Fruit fly (Drosophila melanogaster): Measurements from ENCODE around the gene bigmax.

bigmax gene

DNA sequence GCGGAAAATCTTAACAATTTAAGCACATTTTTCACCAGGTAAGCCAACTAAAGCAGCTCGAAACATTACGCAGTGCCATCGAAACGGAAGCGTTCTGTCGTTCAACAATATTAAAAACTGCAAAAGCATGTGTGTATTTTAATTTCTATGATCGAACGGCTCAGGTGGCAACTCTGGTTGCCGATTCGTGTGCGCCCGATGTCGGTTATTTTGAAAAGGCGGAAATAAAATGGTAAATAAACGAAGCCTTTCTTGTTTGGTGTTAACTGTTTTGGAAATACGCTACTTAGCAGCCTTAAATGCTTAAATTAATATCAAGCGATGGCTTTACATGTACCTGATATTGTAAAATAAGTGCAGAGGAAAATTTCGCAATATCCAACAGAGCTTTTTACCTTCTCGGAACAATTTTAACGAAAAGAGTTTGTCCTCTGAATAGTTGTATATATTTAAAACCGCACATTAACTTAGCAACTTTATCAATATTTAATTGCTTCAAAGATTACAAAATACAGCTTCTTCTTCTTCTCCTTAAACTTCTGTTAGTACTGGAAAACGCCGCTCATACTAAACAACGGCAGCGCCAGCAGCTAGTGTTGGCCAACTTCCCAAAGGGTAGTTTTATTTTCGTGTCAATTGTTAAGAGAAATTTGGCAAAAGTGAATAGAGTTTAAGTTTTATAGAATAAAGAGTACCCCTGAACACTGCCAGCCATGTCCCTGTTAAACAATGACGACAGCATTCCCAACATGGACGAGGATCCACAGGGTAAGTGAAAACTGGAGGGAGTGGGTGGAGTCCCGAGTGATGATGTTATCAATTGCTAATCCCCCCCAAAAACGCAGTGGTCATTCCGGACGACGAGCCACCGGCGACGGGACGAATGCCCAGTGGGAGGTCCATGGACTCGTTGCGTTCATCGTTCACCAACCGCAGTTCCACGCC lies 14.9 kb downstream of the bigmax start, which contains the start of gene CG5934 (continued):
- TF ChIP-seq CG10274 (GFP tag; optimal IDR thresholded peaks at IDR 0.05), result no peak
- no peak for TF ChIP-seq tna (GFP tag; IDR thresholded peaks at IDR 0.05; ENCODE audit: partially characterized antibody)
- TF ChIP-seq dysf (GFP tag; IDR thresholded peaks at IDR 0.05), result 0 out of 3 replicates have a peak, but pooled peaks have one; percentile 20
- no peak for TF ChIP-seq gt (GFP tag; IDR thresholded peaks at IDR 0.05)
- TF ChIP-seq sna (GFP tag; IDR thresholded peaks at IDR 0.05; ENCODE audit: partially characterized antibody), result no peak
- no peak for TF ChIP-seq wek (GFP tag; optimal IDR thresholded peaks at IDR 0.05)
- peak; percentile 35 for TF ChIP-seq CG34376 (GFP tag; optimal IDR thresholded peaks at IDR 0.05)
- TF ChIP-seq ind (GFP tag; optimal IDR thresholded peaks at IDR 0.05), result peak; percentile 42
- no peak for TF ChIP-seq Lpt (GFP tag; optimal IDR thresholded peaks at IDR 0.05)
- TF ChIP-seq CG12104 (GFP tag; optimal IDR thresholded peaks at IDR 0.05), result no peak
- TF ChIP-seq CG9609 (GFP tag; optimal IDR thresholded peaks at IDR 0.05), result no peak
- TF ChIP-seq CG13624 (GFP tag; optimal IDR thresholded peaks at IDR 0.05), result peak; percentile 74
- no peak for TF ChIP-seq CG14965 (GFP tag; optimal IDR thresholded peaks at IDR 0.05; ENCODE audit: borderline replicate concordance)
- TF ChIP-seq crp (GFP tag; optimal IDR thresholded peaks at IDR 0.05), result peak in 1 of 2 experiments; percentile 72
- TF ChIP-seq Hr39 (optimal IDR thresholded peaks at IDR 0.05), result no peak
- peak; percentile 58 for TF ChIP-seq sens (GFP tag)
- TF ChIP-seq cwo (GFP tag; optimal IDR thresholded peaks at IDR 0.05), result no peak
- no peak for TF ChIP-seq CG32767 (GFP tag; IDR thresholded peaks at IDR 0.05)
- TF ChIP-seq Hand (GFP tag; optimal IDR thresholded peaks at IDR 0.05), result no peak
- no peak for TF ChIP-seq dmrt11E (tag; optimal IDR thresholded peaks at IDR 0.05)
- peak; percentile 24 for TF ChIP-seq zen (tag; optimal IDR thresholded peaks at IDR 0.05)
- TF ChIP-seq Blimp-1 (GFP tag; optimal IDR thresholded peaks at IDR 0.05), result no peak
- TF ChIP-seq CG32532 (GFP tag; IDR thresholded peaks at IDR 0.05), result no peak
- no peak for TF ChIP-seq Bgb (GFP tag; IDR thresholded peaks at IDR 0.05; ENCODE audit: partially characterized antibody)
- TF ChIP-seq Sox102F (GFP tag; optimal IDR thresholded peaks at IDR 0.05), result no peak
- TF ChIP-seq CG16779 (GFP tag; IDR thresholded peaks at IDR 0.05), result no peak
- peak; percentile 44 for TF ChIP-seq HLH54F (GFP tag; optimal IDR thresholded peaks at IDR 0.05)
- TF ChIP-seq CG2116 (GFP tag; optimal IDR thresholded peaks at IDR 0.05), result peak; percentile 56
- TF ChIP-seq Doc2 (GFP tag; IDR thresholded peaks at IDR 0.05), result no peak
- TF ChIP-seq CG18476 (GFP tag; optimal IDR thresholded peaks at IDR 0.05), result peak; percentile 12
- peak; percentile 53 for TF ChIP-seq CG33213 (GFP tag; optimal IDR thresholded peaks at IDR 0.05)
- TF ChIP-seq CG10979 (tag; optimal IDR thresholded peaks at IDR 0.05), result no peak
- peak; percentile 31 for TF ChIP-seq CG12942 (GFP tag; optimal IDR thresholded peaks at IDR 0.05)
- no peak for TF ChIP-seq CG6254 (GFP tag; optimal IDR thresholded peaks at IDR 0.05)
- TF ChIP-seq CG5180 (GFP tag; optimal IDR thresholded peaks at IDR 0.05), result no peak
- TF ChIP-seq CG7745 (tag; optimal IDR thresholded peaks at IDR 0.05), result no peak
- peak; percentile 10 for TF ChIP-seq CG13775 (GFP tag; optimal IDR thresholded peaks at IDR 0.05)
- TF ChIP-seq CG14710 (tag; optimal IDR thresholded peaks at IDR 0.05), result peak; percentile 39
- TF ChIP-seq CG11696 (GFP tag; IDR thresholded peaks at IDR 0.05), result no peak
- TF ChIP-seq Dip2 (GFP tag; IDR thresholded peaks at IDR 0.05), result no peak
- TF ChIP-seq CG6791 (GFP tag; IDR thresholded peaks at IDR 0.05; ENCODE audit: partially characterized antibody), result no peak
- no peak for TF ChIP-seq Trl (optimal IDR thresholded peaks at IDR 0.05)
- TF ChIP-seq Trl (GFP tag; optimal IDR thresholded peaks at IDR 0.05), result peak; percentile 61
- peak; percentile 25 for TF ChIP-seq pum (GFP tag; optimal IDR thresholded peaks at IDR 0.05)
- TF ChIP-seq tgo (GFP tag; IDR thresholded peaks at IDR 0.05), result no peak
- TF ChIP-seq Dll (GFP tag; IDR thresholded peaks at IDR 0.05; ENCODE audit: partially characterized antibody), result no peak
- no peak for TF ChIP-seq CG5245 (GFP tag; optimal IDR thresholded peaks at IDR 0.05)
- TF ChIP-seq MESR4 (GFP tag; optimal IDR thresholded peaks at IDR 0.05), result peak; percentile 70
- TF ChIP-seq Spps (tag; optimal IDR thresholded peaks at IDR 0.05), result no peak

Data from whole organism, embryonic.